Fruit fly (Drosophila melanogaster) whole organism, embryonic: Measurements from ENCODE around the gene dyl.

Experiments used
- Abd-B ChIP-seq: fragments of 200-800 bp; sonication (Bioruptor generic); optimal IDR thresholded peaks from 2 replicates; lab custom pipeline; 2018; ENCODE audit warnings: missing biosample characterization, mild to moderate bottlenecking, missing genetic modification characterization, moderate library complexity
- CG10462 ChIP-seq: fragments of 200-800 bp; sonication (Bioruptor generic); optimal IDR thresholded peaks from 2 replicates; lab custom pipeline; 2016; ENCODE audit warnings: missing biosample characterization, missing genetic modification characterization
- CG11093 ChIP-seq: fragments of 200-800 bp; sonication (Bioruptor generic); IDR thresholded peaks from 3 replicates; pipeline ENCODE4 v1.3.6; 2022; ENCODE audit warnings: missing biosample characterization, missing genetic modification characterization
- CG12391 ChIP-seq: fragments of 200-800 bp; sonication (Bioruptor generic); optimal IDR thresholded peaks from 3 replicates; lab custom pipeline; 2018; ENCODE audit warnings: missing biosample characterization, mild to moderate bottlenecking, missing genetic modification characterization, moderate library complexity
- CG12942 ChIP-seq: fragments of 200-800 bp; sonication (Bioruptor generic); optimal IDR thresholded peaks from 3 replicates; lab custom pipeline; 2016; ENCODE audit warnings: missing biosample characterization, missing genetic modification characterization
- CG13424 ChIP-seq: fragments of 200-800 bp; sonication (Bioruptor generic); optimal IDR thresholded peaks from 2 replicates; lab custom pipeline; 2019; ENCODE audit warnings: missing biosample characterization, mild to moderate bottlenecking, missing genetic modification characterization, moderate library complexity
- CG13775 ChIP-seq: fragments of 200-800 bp; sonication (Bioruptor generic); optimal IDR thresholded peaks from 3 replicates; lab custom pipeline; 2017; ENCODE audit warnings: missing biosample characterization, mild to moderate bottlenecking, missing genetic modification characterization
- CG15514 ChIP-seq: fragments of 200-800 bp; sonication (Bioruptor generic); optimal IDR thresholded peaks from 3 replicates; lab custom pipeline; 2017; ENCODE audit warnings: missing biosample characterization, missing genetic modification characterization, mild to moderate bottlenecking, moderate library complexity, missing genetic modification reagents
- CG2678 ChIP-seq: fragments of 200-800 bp; sonication (Bioruptor generic); optimal IDR thresholded peaks from 3 replicates; lab custom pipeline; 2019; ENCODE audit warnings: missing biosample characterization, mild to moderate bottlenecking, missing genetic modification characterization, moderate library complexity
- CG2889 ChIP-seq: fragments of 200-800 bp; sonication (Bioruptor generic); IDR thresholded peaks from 3 replicates; pipeline ENCODE4 v1.3.6; 2022; ENCODE audit warnings: missing biosample characterization, missing genetic modification characterization
- CG30020 ChIP-seq: fragments of 200-800 bp; optimal IDR thresholded peaks from 2 replicates; lab custom pipeline; 2019; ENCODE audit warnings: missing biosample characterization, mild to moderate bottlenecking, missing genetic modification characterization, moderate library complexity
- CG30403 ChIP-seq: fragments of 200-800 bp; sonication (Bioruptor generic); optimal IDR thresholded peaks from 3 replicates; lab custom pipeline; 2016; ENCODE audit warnings: missing biosample characterization, missing genetic modification characterization
- CG3065 ChIP-seq: fragments of 200-800 bp; sonication (Bioruptor generic); optimal IDR thresholded peaks from 2 replicates; lab custom pipeline; 2016; ENCODE audit warnings: missing biosample characterization, missing genetic modification characterization
- CG3847 ChIP-seq: fragments of 200-800 bp; sonication (Bioruptor generic); IDR thresholded peaks from 2 replicates; pipeline ENCODE4 v1.3.6; 2022; ENCODE audit warnings: missing biosample characterization, missing genetic modification characterization
- CG4282 ChIP-seq: fragments of 200-800 bp; sonication (Bioruptor generic); optimal IDR thresholded peaks from 2 replicates; lab custom pipeline; 2016; ENCODE audit warnings: missing biosample characterization, missing genetic modification characterization
- CG4360 ChIP-seq: fragments of 200-800 bp; sonication (Bioruptor generic); IDR thresholded peaks from 2 replicates; pipeline ENCODE4 v1.3.6; 2022; ENCODE audit warnings: missing biosample characterization, missing genetic modification characterization
- CG7839 ChIP-seq: fragments of 200-800 bp; sonication (Bioruptor generic); optimal IDR thresholded peaks from 3 replicates; lab custom pipeline; 2018; ENCODE audit warnings: missing biosample characterization, mild to moderate bottlenecking, missing genetic modification characterization, moderate library complexity
- CG8290 ChIP-seq, 3 experiments: fragments of 200-800 bp; sonication (Bioruptor generic); optimal IDR thresholded peaks; 2 replicates each; lab custom pipeline; 2016 to 2019; ENCODE audit warnings: missing biosample characterization in 3 of 3, missing genetic modification characterization in 3 of 3, mild to moderate bottlenecking in 2 of 3, moderate library complexity in 1 of 3
- CG8944 ChIP-seq: fragments of 200-800 bp; sonication (Bioruptor generic); optimal IDR thresholded peaks from 3 replicates; lab custom pipeline; 2016; ENCODE audit warnings: missing biosample characterization, missing genetic modification characterization
- CG9797 ChIP-seq: fragments of 200-800 bp; sonication (Bioruptor generic); optimal IDR thresholded peaks from 3 replicates; lab custom pipeline; 2018; ENCODE audit warnings: missing biosample characterization, mild to moderate bottlenecking, missing genetic modification characterization
- Chrac-16 ChIP-seq: fragments of 200-800 bp; sonication (Bioruptor generic); optimal IDR thresholded peaks from 3 replicates; lab custom pipeline; 2016; ENCODE audit warnings: missing biosample characterization, missing genetic modification characterization
- CoRest ChIP-seq: fragments of 200-800 bp; sonication (Bioruptor generic); optimal IDR thresholded peaks from 3 replicates; lab custom pipeline; 2018; ENCODE audit warnings: missing biosample characterization, mild to moderate bottlenecking, missing genetic modification characterization, moderate library complexity
- Dbx ChIP-seq: fragments of 200-800 bp; sonication (Bioruptor generic); IDR thresholded peaks from 3 replicates; pipeline ENCODE4 v1.3.6; 2022; ENCODE audit warnings: missing biosample characterization, missing genetic modification characterization
- Deaf1 ChIP-seq: fragments of 200-800 bp; optimal IDR thresholded peaks from 3 replicates; lab custom pipeline; 2019; ENCODE audit warnings: missing biosample characterization, mild to moderate bottlenecking, missing genetic modification characterization, moderate library complexity
- Dp ChIP-seq: fragments of 200-800 bp; sonication (Bioruptor generic); optimal IDR thresholded peaks from 2 replicates; lab custom pipeline; 2018; ENCODE audit warnings: missing biosample characterization, mild to moderate bottlenecking, missing genetic modification characterization, moderate library complexity
- ERR ChIP-seq: fragments of 200-800 bp; sonication (Bioruptor generic); optimal IDR thresholded peaks from 2 replicates; lab custom pipeline; 2016; ENCODE audit warnings: missing biosample characterization, missing genetic modification characterization
- Fer1 ChIP-seq: fragments of 200-800 bp; sonication (Bioruptor generic); optimal IDR thresholded peaks from 2 replicates; lab custom pipeline; 2017; ENCODE audit warnings: missing biosample characterization, mild to moderate bottlenecking, missing genetic modification characterization
- Med ChIP-seq: fragments of 200-800 bp; sonication (Bioruptor generic); peaks from one replicate; lab custom pipeline; 2016; ENCODE audit warnings: missing biosample characterization, missing genetic modification characterization, mild to moderate bottlenecking, inconsistent platforms, moderate library complexity
- NFAT ChIP-seq: fragments of 200-800 bp; sonication (Bioruptor generic); IDR thresholded peaks from 2 replicates; pipeline ENCODE4 v1.3.6; 2022; ENCODE audit warnings: missing biosample characterization, missing genetic modification characterization
- Ptx1 ChIP-seq: fragments of 200-800 bp; sonication (Bioruptor generic); IDR thresholded peaks from 2 replicates; pipeline ENCODE4 v1.3.6; 2022; ENCODE audit warnings: missing biosample characterization, missing genetic modification characterization
- Side ChIP-seq: fragments of 200-800 bp; sonication (Bioruptor generic); optimal IDR thresholded peaks from 2 replicates; lab custom pipeline; 2016; ENCODE audit warnings: missing biosample characterization, missing genetic modification characterization
- Ssrp ChIP-seq: fragments of 200-800 bp; sonication (Bioruptor generic); optimal IDR thresholded peaks from 2 replicates; lab custom pipeline; 2018; ENCODE audit warnings: missing biosample characterization, mild to moderate bottlenecking, missing genetic modification characterization, moderate library complexity
- Vsx1 ChIP-seq: fragments of 200-800 bp; sonication (Bioruptor generic); optimal IDR thresholded peaks from 2 replicates; lab custom pipeline; 2017; ENCODE audit warnings: missing biosample characterization, mild to moderate bottlenecking, missing genetic modification characterization, missing genetic modification reagents
- Xrp1 ChIP-seq: fragments of 200-800 bp; sonication (Bioruptor generic); IDR thresholded peaks from 2 replicates; pipeline ENCODE4 v1.3.6; 2022; ENCODE audit warnings: missing biosample characterization, missing genetic modification characterization
- caup ChIP-seq: fragments of 200-800 bp; sonication (Bioruptor generic); optimal IDR thresholded peaks from 3 replicates; lab custom pipeline; 2017; ENCODE audit warnings: missing biosample characterization, mild to moderate bottlenecking, missing genetic modification characterization, moderate library complexity; ENCODE audit not compliant: severe bottlenecking
- chn ChIP-seq: fragments of 200-800 bp; sonication (Bioruptor generic); optimal IDR thresholded peaks from 2 replicates; lab custom pipeline; 2016; ENCODE audit warnings: missing biosample characterization, missing genetic modification characterization
- ci ChIP-seq: fragments of 200-800 bp; sonication (Bioruptor generic); IDR thresholded peaks from 3 replicates; pipeline ENCODE4 v1.3.6; 2022; ENCODE audit warnings: missing biosample characterization, missing genetic modification characterization
- crc ChIP-seq: fragments of 200-800 bp; sonication (Bioruptor generic); optimal IDR thresholded peaks from 2 replicates; lab custom pipeline; 2016; ENCODE audit warnings: missing biosample characterization, missing genetic modification characterization
- fu2 ChIP-seq: fragments of 200-800 bp; sonication (Bioruptor generic); optimal IDR thresholded peaks from 2 replicates; lab custom pipeline; 2016; ENCODE audit warnings: missing biosample characterization, missing genetic modification characterization
- ind ChIP-seq: fragments of 200-800 bp; sonication (Bioruptor generic); optimal IDR thresholded peaks from 3 replicates; lab custom pipeline; 2016; ENCODE audit warnings: missing biosample characterization, missing genetic modification characterization
- knrl ChIP-seq: fragments of 200-800 bp; sonication (Bioruptor generic); IDR thresholded peaks from 3 replicates; pipeline ENCODE4 v1.3.6; 2022; ENCODE audit warnings: missing biosample characterization, missing genetic modification characterization; ENCODE audit not compliant: partially characterized antibody
- nerfin-1 ChIP-seq: fragments of 200-800 bp; sonication (Bioruptor generic); optimal IDR thresholded peaks from 3 replicates; lab custom pipeline; 2019; ENCODE audit warnings: missing biosample characterization, mild to moderate bottlenecking, missing genetic modification characterization, moderate library complexity
- nmo ChIP-seq: fragments of 200-800 bp; sonication (Bioruptor generic); optimal IDR thresholded peaks from 2 replicates; lab custom pipeline; 2018; ENCODE audit warnings: missing biosample characterization, mild to moderate bottlenecking, missing genetic modification characterization, moderate library complexity
- pros ChIP-seq: fragments of 200-800 bp; sonication (Bioruptor generic); optimal IDR thresholded peaks from 3 replicates; lab custom pipeline; 2019; ENCODE audit warnings: missing biosample characterization, mild to moderate bottlenecking, missing genetic modification characterization, moderate library complexity
- sens ChIP-seq: fragments of 200-800 bp; sonication (Bioruptor generic); peaks from one replicate; lab custom pipeline; 2016; ENCODE audit warnings: missing biosample characterization, missing genetic modification characterization
- slou ChIP-seq: fragments of 200-800 bp; sonication (Bioruptor generic); optimal IDR thresholded peaks from 3 replicates; lab custom pipeline; 2016; ENCODE audit warnings: missing biosample characterization, missing genetic modification characterization
- stwl ChIP-seq: fragments of 200-800 bp; sonication (Bioruptor generic); optimal IDR thresholded peaks from 3 replicates; lab custom pipeline; 2018; ENCODE audit warnings: missing biosample characterization, mild to moderate bottlenecking, missing genetic modification characterization, moderate library complexity
- tio ChIP-seq: fragments of 200-800 bp; sonication (Bioruptor generic); optimal IDR thresholded peaks from 2 replicates; lab custom pipeline; 2017; ENCODE audit warnings: missing biosample characterization, missing genetic modification characterization, inconsistent platforms
- trh ChIP-seq: fragments of 200-800 bp; sonication (Bioruptor generic); optimal IDR thresholded peaks from 2 replicates; lab custom pipeline; 2016; ENCODE audit warnings: missing biosample characterization, missing genetic modification characterization
- zen2 ChIP-seq: fragments of 200-800 bp; sonication (Bioruptor generic); IDR thresholded peaks from 3 replicates; pipeline ENCODE4 v1.3.6; 2022; ENCODE audit warnings: missing biosample characterization, missing genetic modification characterization; ENCODE audit not compliant: partially characterized antibody

Gene dyl

dm6 chr3L:4313299-4313698 lies 5.8 kb upstream of the dyl start, which contains the start of gene Claspin (continued):
- no peak for TF ChIP-seq pros (GFP tag; lab: Kevin White, UChicago)
- TF ChIP-seq nerfin-1: no peak
- TF ChIP-seq nmo (GFP tag; lab: Kevin White, UChicago): peak; percentile 44
- TF ChIP-seq slou: peak; percentile 18
- peak; percentile 58 for TF ChIP-seq CG12942
- TF ChIP-seq Deaf1 (tag; lab: Kevin White, UChicago): no peak
- TF ChIP-seq Fer1 (GFP tag; lab: Kevin White, UChicago): peak; percentile 33
- TF ChIP-seq CG4360 (GFP tag; lab: Robert Waterston, UW): no peak
- peak; percentile 66 for TF ChIP-seq CG9797 (GFP tag; lab: Kevin White, UChicago)
- peak; percentile 40 for TF ChIP-seq CG12391 (tag; lab: Kevin White, UChicago)
- TF ChIP-seq NFAT (GFP tag; lab: Robert Waterston, UW): peak; percentile 31; the same call in 1 of the 2 replicates
- peak; percentile 25 for TF ChIP-seq CG13424 (tag; lab: Kevin White, UChicago)
- peak; percentile 11; the same call in 1 of the 2 replicates for TF ChIP-seq Ptx1 (GFP tag; lab: Robert Waterston, UW)
- peak; percentile 29; the same call in 1 of the 3 replicates for TF ChIP-seq knrl (GFP tag; lab: Robert Waterston, UW)
- TF ChIP-seq stwl (tag; lab: Kevin White, UChicago): peak; percentile 72
- TF ChIP-seq CoRest: peak; percentile 63
- TF ChIP-seq CG2889 (GFP tag; lab: Robert Waterston, UW): no peak
- TF ChIP-seq crc (GFP tag; lab: Kevin White, UChicago): no peak
- peak; percentile 86 for TF ChIP-seq CG3847 (GFP tag; lab: Robert Waterston, UW)
- TF ChIP-seq CG13775 (GFP tag; lab: Kevin White, UChicago): no peak
- no peak for TF ChIP-seq tio (GFP tag; lab: Kevin White, UChicago)
- peak; percentile 62 for TF ChIP-seq Xrp1 (GFP tag; lab: Robert Waterston, UW)
- peak; percentile 25 for TF ChIP-seq CG8290 (GFP tag; optimal IDR thresholded peaks at IDR 0.05; lab: Kevin White, UChicago)
- TF ChIP-seq CG8290 (tag; optimal IDR thresholded peaks at IDR 0.05; lab: Kevin White, UChicago): peak in 1 of 2 experiments; percentile 85
- TF ChIP-seq CG3065 (GFP tag; lab: Kevin White, UChicago): peak; percentile 34
- no peak for TF ChIP-seq zen2 (GFP tag; lab: Robert Waterston, UW)
- TF ChIP-seq CG7839 (tag; lab: Kevin White, UChicago): no peak
- peak; percentile 61 for TF ChIP-seq Side
- TF ChIP-seq chn (GFP tag; lab: Kevin White, UChicago): peak; percentile 41
- no peak for TF ChIP-seq CG2678
- peak; percentile 95 for TF ChIP-seq Med (GFP tag; lab: Kevin White, UChicago)
- TF ChIP-seq CG15514 (GFP tag; lab: Kevin White, UChicago): peak; percentile 53
- peak; percentile 50 for TF ChIP-seq CG4282 (GFP tag; lab: Kevin White, UChicago)
- no peak for TF ChIP-seq trh (GFP tag; lab: Kevin White, UChicago)
- TF ChIP-seq ind (GFP tag; lab: Kevin White, UChicago): peak; percentile 22
- TF ChIP-seq Chrac-16: peak; percentile 44
- TF ChIP-seq ERR (GFP tag; lab: Kevin White, UChicago): peak; percentile 5
- peak; percentile 99 for TF ChIP-seq Dp (GFP tag; lab: Kevin White, UChicago)
- peak; percentile 17 for TF ChIP-seq CG30403 (GFP tag; lab: Kevin White, UChicago)
- peak; percentile 1 for TF ChIP-seq CG30020 (tag; lab: Kevin White, UChicago)
- TF ChIP-seq CG10462: peak; percentile 47
- peak; percentile 18 for TF ChIP-seq CG8944
- peak; percentile 43 for TF ChIP-seq fu2
- no peak for TF ChIP-seq Vsx1 (GFP tag; lab: Kevin White, UChicago)
- TF ChIP-seq ci (GFP tag; lab: Robert Waterston, UW): peak; percentile 14; the same call in 1 of the 3 replicates
- peak; percentile 58 for TF ChIP-seq caup
- TF ChIP-seq Ssrp (tag; lab: Kevin White, UChicago): peak; percentile 15
- peak; percentile 88 for TF ChIP-seq sens (GFP tag; lab: Kevin White, UChicago)
- peak; percentile 26; the same call in 1 of the 3 replicates for TF ChIP-seq Dbx (GFP tag; lab: Robert Waterston, UW)
- TF ChIP-seq Abd-B (GFP tag; lab: Kevin White, UChicago): no peak
- TF ChIP-seq CG11093 (GFP tag; lab: Robert Waterston, UW): no peak
